Fruit fly (Drosophila melanogaster) whole organism: Measurements from ENCODE around the gene CG14043.

Experiments used
- CG8478 ChIP-seq: fragments of >200 bp; optimal IDR thresholded peaks from 2 replicates; lab custom pipeline; 2018; ENCODE audit warnings: inconsistent platforms
- EcR ChIP-seq, 2 experiments: fragments of >200 bp; optimal IDR thresholded peaks; 2 replicates each; lab custom pipeline; 2017; ENCODE audit warnings: missing biosample characterization in 2 of 2, missing genetic modification characterization in 2 of 2, missing genetic modification reagents in 2 of 2
- pan ChIP-seq: fragments of >200 bp; optimal IDR thresholded peaks from 2 replicates; lab custom pipeline; 2017

- TF ChIP-seq pan (lab: Kevin White, UChicago) (no peak), EcR (GFP tag; optimal IDR thresholded peaks at IDR 0.05; lab: Kevin White, UChicago) (no peak), CG8478 (no peak)
Measured at dm6 chr2L:4967511-4967910, 4.0 kb upstream of the CG14043 start, which contains the start of gene eIF3i.
